Worm (Caenorhabditis elegans): ENCODE results near the gene rig-6.

Gene rig-6

ce11 chrII:4822610-4823009 is 10.7 kb upstream of the rig-6 start:
- peak; percentile 96 for TF ChIP-seq zip-8 (tag; optimal IDR thresholded peaks at IDR 0.05)
- no peak for TF ChIP-seq ceh-43 (GFP tag; optimal IDR thresholded peaks at IDR 0.05)
- TF ChIP-seq nhr-2 (tag; optimal IDR thresholded peaks at IDR 0.05): peak; percentile 70

- TF ChIP-seq mep-1 (tag; optimal IDR thresholded peaks at IDR 0.05) (no peak), blmp-1 (tag; optimal IDR thresholded peaks at IDR 0.05) (peak; percentile 69)
Observed at ce11 chrII:4821739-4822138, 9.9 kb upstream of the rig-6 start, which contains the start of gene lact-5. TSS of gene lact-5 (minus strand) at chrII:4821739.

ce11 chrII:4818780-4819179 is 6.9 kb upstream of the rig-6 start:
- TF ChIP-seq tbx-8 (GFP tag; optimal IDR thresholded peaks at IDR 0.05) (no peak), pha-4 (tag; optimal IDR thresholded peaks at IDR 0.05) (no peak)

- TF ChIP-seq blmp-1 (tag; optimal IDR thresholded peaks at IDR 0.05) (no peak), hlh-1 (tag; optimal IDR thresholded peaks at IDR 0.05) (no peak), pha-4 (tag; optimal IDR thresholded peaks at IDR 0.05) (no peak), snpc-4 (tag; optimal IDR thresholded peaks at IDR 0.05) (no peak), ceh-83 (GFP tag; optimal IDR thresholded peaks at IDR 0.05) (no peak), ces-1 (GFP tag; optimal IDR thresholded peaks at IDR 0.05) (no peak), lsy-2 (tag; optimal IDR thresholded peaks at IDR 0.05) (no peak), elt-3 (tag; optimal IDR thresholded peaks at IDR 0.05) (no peak), sem-2 (GFP tag; optimal IDR thresholded peaks at IDR 0.05) (no peak), nhr-28 (tag; optimal IDR thresholded peaks at IDR 0.05) (no peak), mab-5 (tag; optimal IDR thresholded peaks at IDR 0.05) (no peak), sptf-1 (tag; optimal IDR thresholded peaks at IDR 0.05) (no peak), elt-1 (tag; optimal IDR thresholded peaks at IDR 0.05; ENCODE audit: borderline replicate concordance, insufficient read depth) (no peak), lin-32 (GFP tag; optimal IDR thresholded peaks at IDR 0.05) (no peak), flh-1 (GFP tag; optimal IDR thresholded peaks at IDR 0.05) (no peak), unc-62 (GFP tag; optimal IDR thresholded peaks at IDR 0.05) (no peak), ham-2 (GFP tag; optimal IDR thresholded peaks at IDR 0.05) (no peak), nhr-12 (tag; optimal IDR thresholded peaks at IDR 0.05) (no peak), ztf-11 (tag; optimal IDR thresholded peaks at IDR 0.05) (no peak)
Observed at ce11 chrII:4815356-4815755, 3.5 kb upstream of the rig-6 start.

ce11 chrII:4806726-4807125 is 5.2 kb downstream of the rig-6 start:
- TF ChIP-seq sem-2 (GFP tag; optimal IDR thresholded peaks at IDR 0.05): no peak
- peak; percentile 27 for TF ChIP-seq hlh-1 (tag; optimal IDR thresholded peaks at IDR 0.05)

ce11 chrII:4806261-4806660 is 5.6 kb downstream of the rig-6 start:
- TF ChIP-seq ztf-11 (tag; optimal IDR thresholded peaks at IDR 0.05) (no peak), ces-1 (GFP tag; optimal IDR thresholded peaks at IDR 0.05) (peak; percentile 12), unc-120 (tag; optimal IDR thresholded peaks at IDR 0.05; ENCODE audit: poor library complexity, severe bottlenecking) (no peak), ceh-39 (tag; optimal IDR thresholded peaks at IDR 0.05) (no peak), zip-8 (tag; optimal IDR thresholded peaks at IDR 0.05) (no peak), ham-2 (GFP tag; optimal IDR thresholded peaks at IDR 0.05) (no peak)

- no peak for TF ChIP-seq nhr-237 (tag; optimal IDR thresholded peaks at IDR 0.05)
- no peak for TF ChIP-seq sptf-1 (tag; optimal IDR thresholded peaks at IDR 0.05)
- peak; percentile 66 for TF ChIP-seq hlh-1 (tag; optimal IDR thresholded peaks at IDR 0.05)
- TF ChIP-seq drap-1 (GFP tag; optimal IDR thresholded peaks at IDR 0.05): no peak
- TF ChIP-seq unc-120 (tag; optimal IDR thresholded peaks at IDR 0.05; ENCODE audit: poor library complexity, severe bottlenecking): peak; percentile 78
- TF ChIP-seq unc-62 (GFP tag; optimal IDR thresholded peaks at IDR 0.05): peak; percentile 81
Observed at ce11 chrII:4805799-4806198, 6.1 kb downstream of the rig-6 start.

ce11 chrII:4802917-4803316 is 9.0 kb downstream of the rig-6 start:
- TF ChIP-seq snpc-4 (tag; optimal IDR thresholded peaks at IDR 0.05): no peak
- TF ChIP-seq ham-2 (GFP tag; optimal IDR thresholded peaks at IDR 0.05): no peak
- TF ChIP-seq nhr-237 (tag; optimal IDR thresholded peaks at IDR 0.05): no peak
- TF ChIP-seq mab-5 (tag; optimal IDR thresholded peaks at IDR 0.05): no peak
- no peak for TF ChIP-seq sem-2 (GFP tag; optimal IDR thresholded peaks at IDR 0.05)
- TF ChIP-seq blmp-1 (tag; optimal IDR thresholded peaks at IDR 0.05): no peak
- no peak for TF ChIP-seq zip-8 (tag; optimal IDR thresholded peaks at IDR 0.05)
